Fruit fly (Drosophila melanogaster): ENCODE measurements around the gene CG16953.

- no peak for TF ChIP-seq psq (optimal IDR thresholded peaks at IDR 0.05)
- TF ChIP-seq ttk (optimal IDR thresholded peaks at IDR 0.05) = no peak
Measured at dm6 chr3R:20543220-20543619, 42.4 kb downstream of the CG16953 start.
